Fruit fly (Drosophila melanogaster): ENCODE measurements around the gene nSMase.
A peak's percentile ranks its signal among the peaks of the same experiment; 100 is the strongest.

DNA sequence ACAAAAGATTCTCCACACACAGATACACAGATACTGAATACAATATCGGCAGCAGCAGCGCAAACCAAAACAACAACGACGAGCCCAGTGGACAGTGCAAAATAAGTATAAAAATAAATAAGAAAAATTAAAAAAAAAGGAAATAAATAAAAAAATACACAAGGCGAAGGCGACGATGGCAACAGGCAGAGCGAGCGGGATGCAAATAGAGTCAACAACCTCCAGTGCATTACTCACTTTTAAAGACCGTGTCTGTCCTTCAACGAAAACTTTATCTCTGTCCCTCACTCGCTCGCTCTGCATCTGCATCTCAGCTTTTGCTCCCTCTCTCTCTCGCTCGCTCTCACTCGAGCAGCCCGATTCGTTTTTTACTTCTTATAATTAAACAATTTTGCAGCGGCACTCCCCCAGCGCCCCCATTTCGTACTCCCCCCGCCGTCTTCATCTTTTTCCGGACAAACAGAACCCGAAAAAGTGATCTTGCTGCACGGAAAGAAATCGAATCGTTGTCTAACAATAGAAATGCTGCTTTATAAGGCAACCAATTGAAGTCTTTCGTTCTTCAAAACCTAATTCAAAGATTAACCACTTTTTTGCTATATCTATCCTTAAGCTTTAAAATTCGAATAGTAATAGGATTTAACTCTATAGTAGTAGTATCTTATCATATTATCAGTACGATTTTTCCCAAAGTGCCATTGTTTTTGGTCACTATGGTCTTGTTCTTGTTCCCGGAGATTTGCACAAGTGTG is 27.6 kb downstream of the nSMase start:
- peak; percentile 100 for TF ChIP-seq Rel (GFP tag; optimal IDR thresholded peaks at IDR 0.05)
- TF ChIP-seq Rel (tag; optimal IDR thresholded peaks at IDR 0.05) = peak; percentile 91
- TF ChIP-seq dmrt93B (GFP tag; optimal IDR thresholded peaks at IDR 0.05) = peak; percentile 73
